Fruit fly (Drosophila melanogaster) whole organism, embryonic: ENCODE measurements around the gene Mer.

ENCODE experiments used
- Atf3 ChIP-seq: fragments of 200-800 bp; sonication (Bioruptor generic); optimal IDR thresholded peaks from 3 replicates; lab custom pipeline; 2016; ENCODE audit warnings: missing biosample characterization, missing genetic modification characterization
- Bdp1 ChIP-seq: fragments of 200-800 bp; sonication (Bioruptor generic); optimal IDR thresholded peaks from 3 replicates; lab custom pipeline; 2016; ENCODE audit warnings: missing biosample characterization, missing genetic modification characterization
- Bgb ChIP-seq: fragments of 200-800 bp; sonication (Bioruptor generic); IDR thresholded peaks from 2 replicates; pipeline ENCODE4 v1.3.6; 2022; ENCODE audit warnings: missing biosample characterization, missing genetic modification characterization; ENCODE audit not compliant: partially characterized antibody
- CG10267 ChIP-seq: fragments of 200-800 bp; sonication (Bioruptor generic); optimal IDR thresholded peaks from 2 replicates; lab custom pipeline; 2018; ENCODE audit warnings: missing biosample characterization, mild to moderate bottlenecking, missing genetic modification characterization, moderate library complexity
- CG10462 ChIP-seq: fragments of 200-800 bp; sonication (Bioruptor generic); optimal IDR thresholded peaks from 2 replicates; lab custom pipeline; 2016; ENCODE audit warnings: missing biosample characterization, missing genetic modification characterization
- CG11085 ChIP-seq: fragments of 200-800 bp; sonication (Bioruptor generic); IDR thresholded peaks from 2 replicates; pipeline ENCODE4 v1.3.6; 2022; ENCODE audit warnings: missing biosample characterization, missing genetic modification characterization
- CG11247 ChIP-seq: fragments of 200-800 bp; sonication (Bioruptor generic); IDR thresholded peaks from 2 replicates; pipeline ENCODE4 v1.3.6; 2022; ENCODE audit warnings: missing biosample characterization, missing genetic modification characterization
- CG11560 ChIP-seq: fragments of 200-800 bp; sonication (Bioruptor generic); IDR thresholded peaks from 3 replicates; pipeline ENCODE4 v1.3.6; 2022; ENCODE audit warnings: missing biosample characterization, missing genetic modification characterization
- CG12104 ChIP-seq: fragments of 200-800 bp; sonication (Bioruptor generic); optimal IDR thresholded peaks from 3 replicates; lab custom pipeline; 2016; ENCODE audit warnings: missing biosample characterization, missing genetic modification characterization
- CG12942 ChIP-seq: fragments of 200-800 bp; sonication (Bioruptor generic); optimal IDR thresholded peaks from 3 replicates; lab custom pipeline; 2016; ENCODE audit warnings: missing biosample characterization, missing genetic modification characterization
- CG17328 ChIP-seq: fragments of 200-800 bp; sonication (Bioruptor generic); IDR thresholded peaks from 2 replicates; pipeline ENCODE4 v1.3.6; 2022; ENCODE audit warnings: missing biosample characterization, missing genetic modification characterization
- CG30020 ChIP-seq: fragments of 200-800 bp; optimal IDR thresholded peaks from 2 replicates; lab custom pipeline; 2019; ENCODE audit warnings: missing biosample characterization, mild to moderate bottlenecking, missing genetic modification characterization, moderate library complexity
- CG30431 ChIP-seq: fragments of 200-800 bp; sonication (Bioruptor generic); optimal IDR thresholded peaks from 2 replicates; lab custom pipeline; 2017; ENCODE audit warnings: missing biosample characterization, missing genetic modification characterization
- CG32772 ChIP-seq: fragments of 200-800 bp; sonication (Bioruptor generic); IDR thresholded peaks from 2 replicates; pipeline ENCODE4 v1.3.6; 2022; ENCODE audit warnings: missing biosample characterization, missing genetic modification characterization
- CG3407 ChIP-seq: fragments of 200-800 bp; sonication (Bioruptor generic); optimal IDR thresholded peaks from 2 replicates; lab custom pipeline; 2018; ENCODE audit warnings: missing biosample characterization, mild to moderate bottlenecking, missing genetic modification characterization
- CG42726 ChIP-seq: fragments of 200-800 bp; sonication (Bioruptor generic); IDR thresholded peaks from 2 replicates; pipeline ENCODE4 v1.3.6; 2022; ENCODE audit warnings: missing biosample characterization, missing genetic modification characterization; ENCODE audit not compliant: partially characterized antibody
- CG6175 ChIP-seq: fragments of 200-800 bp; sonication (Bioruptor generic); IDR thresholded peaks from 3 replicates; pipeline ENCODE4 v1.3.6; 2022; ENCODE audit warnings: missing biosample characterization, missing genetic modification characterization
- CG6254 ChIP-seq: fragments of 200-800 bp; sonication (Bioruptor generic); optimal IDR thresholded peaks from 3 replicates; lab custom pipeline; 2017; ENCODE audit warnings: mild to moderate bottlenecking, missing biosample characterization, missing genetic modification reagents, missing genetic modification characterization
- CG6272 ChIP-seq: fragments of 200-800 bp; sonication (Bioruptor generic); IDR thresholded peaks from 2 replicates; pipeline ENCODE4 v1.3.6; 2022; ENCODE audit warnings: missing biosample characterization, missing genetic modification characterization
- CG6854 ChIP-seq: fragments of 200-800 bp; sonication (Bioruptor generic); optimal IDR thresholded peaks from 3 replicates; lab custom pipeline; 2017; ENCODE audit warnings: missing biosample characterization, mild to moderate bottlenecking, missing genetic modification characterization
- CG8290 ChIP-seq, 3 experiments: fragments of 200-800 bp; sonication (Bioruptor generic); optimal IDR thresholded peaks; 2 replicates each; lab custom pipeline; 2016 to 2019; ENCODE audit warnings: missing biosample characterization in 3 of 3, missing genetic modification characterization in 3 of 3, mild to moderate bottlenecking in 2 of 3, moderate library complexity in 1 of 3
- CG8765 ChIP-seq: fragments of 200-800 bp; sonication (Bioruptor generic); IDR thresholded peaks from 2 replicates; pipeline ENCODE4 v1.3.6; 2022; ENCODE audit warnings: missing biosample characterization, missing genetic modification characterization
- CoRest ChIP-seq: fragments of 200-800 bp; sonication (Bioruptor generic); optimal IDR thresholded peaks from 3 replicates; lab custom pipeline; 2018; ENCODE audit warnings: missing biosample characterization, mild to moderate bottlenecking, missing genetic modification characterization, moderate library complexity
- E2f1 ChIP-seq: fragments of 200-800 bp; sonication (Bioruptor generic); IDR thresholded peaks from 2 replicates; pipeline ENCODE4 v1.3.6; 2022; ENCODE audit warnings: missing biosample characterization, missing genetic modification characterization
- GATAe ChIP-seq: fragments of 200-800 bp; sonication (Bioruptor generic); conservative IDR thresholded peaks from 2 replicates; pipeline ENCODE4 v1.3.6; 2022; ENCODE audit warnings: missing biosample characterization, missing genetic modification characterization
- Meics ChIP-seq: fragments of 200-800 bp; sonication (Bioruptor generic); optimal IDR thresholded peaks from 2 replicates; lab custom pipeline; 2017; ENCODE audit warnings: missing biosample characterization, mild to moderate bottlenecking, missing genetic modification characterization
- Myb ChIP-seq: fragments of 200-800 bp; sonication (Bioruptor generic); optimal IDR thresholded peaks from 2 replicates; lab custom pipeline; 2016; ENCODE audit warnings: missing biosample characterization, missing genetic modification characterization
- Neu2 ChIP-seq: fragments of 200-800 bp; sonication (Bioruptor generic); optimal IDR thresholded peaks from 3 replicates; lab custom pipeline; 2016; ENCODE audit warnings: missing biosample characterization, missing genetic modification characterization, borderline replicate concordance
- ara ChIP-seq: fragments of 200-800 bp; sonication (Bioruptor generic); IDR thresholded peaks from 2 replicates; pipeline ENCODE4 v1.3.6; 2022; ENCODE audit warnings: missing biosample characterization, missing genetic modification characterization
- cg ChIP-seq: fragments of 200-800 bp; sonication (Bioruptor generic); optimal IDR thresholded peaks from 3 replicates; lab custom pipeline; 2019; ENCODE audit warnings: missing biosample characterization, mild to moderate bottlenecking, missing genetic modification characterization, moderate library complexity
- dimm ChIP-seq: fragments of 200-800 bp; sonication (Bioruptor generic); IDR thresholded peaks from 2 replicates; pipeline ENCODE4 v1.3.6; 2022; ENCODE audit warnings: missing biosample characterization, missing genetic modification characterization
- dm ChIP-seq: fragments of 200-800 bp; sonication (Bioruptor generic); optimal IDR thresholded peaks from 3 replicates; lab custom pipeline; 2016; ENCODE audit warnings: missing biosample characterization, missing genetic modification characterization
- emc ChIP-seq: fragments of 200-800 bp; sonication (Bioruptor generic); optimal IDR thresholded peaks from 2 replicates; lab custom pipeline; 2016; ENCODE audit warnings: missing biosample characterization, missing genetic modification characterization
- gfzf ChIP-seq: fragments of 200-800 bp; sonication (Bioruptor generic); optimal IDR thresholded peaks from 2 replicates; lab custom pipeline; 2016; ENCODE audit warnings: missing biosample characterization, mild to moderate bottlenecking, missing genetic modification characterization, moderate library complexity
- kni ChIP-seq: fragments of 200-800 bp; sonication (Bioruptor generic); optimal IDR thresholded peaks from 3 replicates; lab custom pipeline; 2017; ENCODE audit warnings: mild to moderate bottlenecking, missing biosample characterization, missing genetic modification reagents, missing genetic modification characterization
- lmd ChIP-seq: fragments of 200-800 bp; sonication (Bioruptor generic); IDR thresholded peaks from 2 replicates; pipeline ENCODE4 v1.3.6; 2022; ENCODE audit warnings: missing biosample characterization, missing genetic modification characterization
- lola ChIP-seq, 3 experiments: fragments of >200 bp in 2 of 3; fragments of 200-800 bp in 1 of 3; sonication (Bioruptor generic) in 1 of 3; optimal IDR thresholded peaks; 2 replicates each; lab custom pipeline; 2017 to 2019; ENCODE audit warnings: missing biosample characterization in 3 of 3, missing genetic modification characterization in 3 of 3, mild to moderate bottlenecking in 1 of 3, moderate library complexity in 1 of 3
- luna ChIP-seq: fragments of 200-800 bp; sonication (Bioruptor generic); optimal IDR thresholded peaks from 2 replicates; lab custom pipeline; 2016; ENCODE audit warnings: missing biosample characterization, missing genetic modification characterization
- mam ChIP-seq: fragments of 200-800 bp; sonication (Bioruptor generic); optimal IDR thresholded peaks from 3 replicates; lab custom pipeline; 2016; ENCODE audit warnings: missing biosample characterization, missing genetic modification characterization
- mld ChIP-seq: fragments of 200-800 bp; sonication (Bioruptor generic); IDR thresholded peaks from 3 replicates; pipeline ENCODE4 v1.3.6; 2022; ENCODE audit warnings: missing biosample characterization, missing genetic modification characterization; ENCODE audit not compliant: partially characterized antibody
- onecut ChIP-seq: fragments of 200-800 bp; sonication (Bioruptor generic); IDR thresholded peaks from 2 replicates; pipeline ENCODE4 v1.3.6; 2022; ENCODE audit warnings: missing biosample characterization, missing genetic modification characterization
- phol ChIP-seq: fragments of 200-800 bp; sonication (Bioruptor generic); optimal IDR thresholded peaks from 3 replicates; lab custom pipeline; 2018; ENCODE audit warnings: missing biosample characterization, mild to moderate bottlenecking, missing genetic modification characterization, moderate library complexity
- pum ChIP-seq: fragments of 200-800 bp; sonication (Bioruptor generic); optimal IDR thresholded peaks from 2 replicates; lab custom pipeline; 2016; ENCODE audit warnings: missing biosample characterization, missing genetic modification characterization
- salm ChIP-seq: fragments of 200-800 bp; sonication (Bioruptor generic); optimal IDR thresholded peaks from 2 replicates; lab custom pipeline; 2018; ENCODE audit warnings: missing biosample characterization, mild to moderate bottlenecking, missing genetic modification characterization
- shn ChIP-seq: fragments of 200-800 bp; sonication (Bioruptor generic); optimal IDR thresholded peaks from 3 replicates; lab custom pipeline; 2016; ENCODE audit warnings: missing biosample characterization, missing genetic modification characterization
- sqz ChIP-seq: fragments of 200-800 bp; sonication (Bioruptor generic); optimal IDR thresholded peaks from 3 replicates; lab custom pipeline; 2018; ENCODE audit warnings: missing biosample characterization, mild to moderate bottlenecking, missing genetic modification characterization
- tna ChIP-seq: fragments of 200-800 bp; sonication (Bioruptor generic); IDR thresholded peaks from 2 replicates; pipeline ENCODE4 v1.3.6; 2022; ENCODE audit warnings: missing biosample characterization, missing genetic modification characterization; ENCODE audit not compliant: partially characterized antibody
- zfh2 ChIP-seq: fragments of 200-800 bp; sonication (Bioruptor generic); optimal IDR thresholded peaks from 2 replicates; lab custom pipeline; 2016; ENCODE audit warnings: missing biosample characterization, missing genetic modification characterization

The Mer gene

dm6 chrX:19651757-19652419, 41.4 kb downstream of the Mer start, which contains the start of the genes Ranbp21 and Elys (continued):
- no peak for TF ChIP-seq salm (tag; lab: Kevin White, UChicago)
- TF ChIP-seq zfh2 = peak; percentile 75
- TF ChIP-seq phol (tag; lab: Kevin White, UChicago) = peak; percentile 59
- peak; percentile 45 for TF ChIP-seq CG12942 (GFP tag; lab: Kevin White, UChicago)
- TF ChIP-seq lola (GFP tag; optimal IDR thresholded peaks at IDR 0.05; lab: Kevin White, UChicago) = peak in 1 of 3 experiments; percentile 51
- peak; percentile 65 for TF ChIP-seq shn (GFP tag; lab: Kevin White, UChicago)
- no peak for TF ChIP-seq CG3407
- TF ChIP-seq CG10462 = peak; percentile 77
- TF ChIP-seq CG11247 (GFP tag; lab: Robert Waterston, UW) = peak; percentile 38; the same call in 1 of the 2 replicates
- TF ChIP-seq mam (GFP tag; lab: Kevin White, UChicago) = peak; percentile 66
- TF ChIP-seq tna (GFP tag; lab: Robert Waterston, UW) = no peak
- peak; percentile 27 for TF ChIP-seq CG30020 (tag; lab: Kevin White, UChicago)
- peak; percentile 94 for TF ChIP-seq Myb (GFP tag; lab: Kevin White, UChicago)
- TF ChIP-seq Meics (GFP tag; lab: Kevin White, UChicago) = no peak
- peak; percentile 68 for TF ChIP-seq CG32772
- TF ChIP-seq CG10267 = peak; percentile 93
- no peak for TF ChIP-seq sqz (GFP tag; lab: Kevin White, UChicago)
- peak; percentile 33; the same call in 1 of the 2 replicates for TF ChIP-seq CG17328
- TF ChIP-seq pum = peak; percentile 76
- TF ChIP-seq CoRest (tag; lab: Kevin White, UChicago) = peak; percentile 55
- peak; percentile 62 for TF ChIP-seq ara (GFP tag; lab: Robert Waterston, UW)
- no peak for TF ChIP-seq luna
- TF ChIP-seq E2f1 (GFP tag; lab: Robert Waterston, UW) = peak; percentile 42; the same call in 1 of the 2 replicates
- 0 out of 2 replicates have a peak, but pooled peaks have one; percentile 9 for TF ChIP-seq CG11085 (GFP tag; lab: Robert Waterston, UW)
- TF ChIP-seq Neu2 (GFP tag; lab: Kevin White, UChicago) = no peak
- TF ChIP-seq CG12104 (GFP tag; lab: Kevin White, UChicago) = peak; percentile 11
- no peak for TF ChIP-seq CG6854 (GFP tag; lab: Kevin White, UChicago)
- peak; percentile 24; the same call in 1 of the 2 replicates for TF ChIP-seq onecut (GFP tag; lab: Robert Waterston, UW)
- TF ChIP-seq gfzf (GFP tag; lab: Kevin White, UChicago) = peak; percentile 28
- peak; percentile 61 for TF ChIP-seq lmd (GFP tag; lab: Robert Waterston, UW)
- TF ChIP-seq dm (GFP tag; lab: Kevin White, UChicago) = peak; percentile 86
- TF ChIP-seq CG8290 (GFP tag; optimal IDR thresholded peaks at IDR 0.05; lab: Kevin White, UChicago) = no peak
- peak in 1 of 2 experiments; percentile 27 for TF ChIP-seq CG8290 (tag; optimal IDR thresholded peaks at IDR 0.05; lab: Kevin White, UChicago)
- no peak for TF ChIP-seq CG6175 (GFP tag; lab: Robert Waterston, UW)
- TF ChIP-seq GATAe (GFP tag; lab: Robert Waterston, UW) = no peak
- TF ChIP-seq CG8765 (GFP tag; lab: Robert Waterston, UW) = peak; percentile 31; the same call in 1 of the 2 replicates
- TF ChIP-seq CG42726 = no peak
- TF ChIP-seq emc = no peak
- peak; percentile 32 for TF ChIP-seq Atf3
- TF ChIP-seq CG6272 (GFP tag; lab: Robert Waterston, UW) = peak; percentile 40; the same call in 1 of the 2 replicates
- TF ChIP-seq cg (GFP tag; lab: Kevin White, UChicago) = peak; percentile 69
- TF ChIP-seq kni (GFP tag; lab: Kevin White, UChicago) = no peak
- TF ChIP-seq CG30431 = peak; percentile 15
- TF ChIP-seq Bdp1 = peak; percentile 41
- TF ChIP-seq CG6254 = no peak
- 0 out of 2 replicates have a peak, but pooled peaks have one; percentile 32 for TF ChIP-seq dimm (GFP tag; lab: Robert Waterston, UW)
- no peak for TF ChIP-seq mld (GFP tag; lab: Robert Waterston, UW)
- peak; percentile 31; the same call in 1 of the 2 replicates for TF ChIP-seq Bgb
- TF ChIP-seq CG11560 = peak; percentile 37; the same call in 1 of the 3 replicates
